Worm (Caenorhabditis elegans): ENCODE measurements around the gene C33G3.5.

C33G3.5 gene

ce11 chrX:14069528-14069927 is 8.9 kb downstream of the C33G3.5 start:
- TF ChIP-seq ama-1 (optimal IDR thresholded peaks at IDR 0.05) (no peak), fkh-8 (tag; optimal IDR thresholded peaks at IDR 0.05) (no peak), mef-2 (tag; optimal IDR thresholded peaks at IDR 0.05) (no peak), blmp-1 (tag; optimal IDR thresholded peaks at IDR 0.05) (peak; percentile 98), ceh-8 (GFP tag; optimal IDR thresholded peaks at IDR 0.05) (no peak), snu-23 (GFP tag; optimal IDR thresholded peaks at IDR 0.05) (no peak), nhr-12 (tag; optimal IDR thresholded peaks at IDR 0.05) (no peak)

ce11 chrX:14067641-14068040 is 10.8 kb downstream of the C33G3.5 start, which contains the start of gene lgc-21:
TSS of gene lgc-21 (minus strand) at chrX:14067984.
- TF ChIP-seq ztf-4 (tag; optimal IDR thresholded peaks at IDR 0.05) (no peak), ets-5 (GFP tag; IDR thresholded peaks at IDR 0.05) (no peak), skn-1 (tag; optimal IDR thresholded peaks at IDR 0.05) (no peak), lin-13 (GFP tag; optimal IDR thresholded peaks at IDR 0.05) (no peak), aha-1 (tag; optimal IDR thresholded peaks at IDR 0.05) (no peak), zag-1 (tag; optimal IDR thresholded peaks at IDR 0.05) (no peak), fkh-8 (tag; optimal IDR thresholded peaks at IDR 0.05) (no peak), unc-62 (GFP tag; optimal IDR thresholded peaks at IDR 0.05) (no peak), snpc-4 (tag; optimal IDR thresholded peaks at IDR 0.05) (no peak), nhr-28 (tag; optimal IDR thresholded peaks at IDR 0.05) (no peak), efl-1 (optimal IDR thresholded peaks at IDR 0.05) (no peak), efl-1 (GFP tag; optimal IDR thresholded peaks at IDR 0.05 in 1 of 2) (no peak), alr-1 (tag; optimal IDR thresholded peaks at IDR 0.05; ENCODE audit: borderline replicate concordance) (no peak), ces-1 (GFP tag; optimal IDR thresholded peaks at IDR 0.05) (no peak), isw-1 (GFP tag; IDR thresholded peaks at IDR 0.05) (no peak), jun-1 (tag; optimal IDR thresholded peaks at IDR 0.05) (no peak), egl-27 (tag; optimal IDR thresholded peaks at IDR 0.05) (no peak), lsy-2 (tag; optimal IDR thresholded peaks at IDR 0.05) (no peak), dsc-1 (tag; optimal IDR thresholded peaks at IDR 0.05) (no peak)

- peak; percentile 90 for TF ChIP-seq nhr-47 (tag; optimal IDR thresholded peaks at IDR 0.05)
- no peak for TF ChIP-seq pag-3 (tag; optimal IDR thresholded peaks at IDR 0.05; ENCODE audit: borderline replicate concordance, insufficient read depth)
- peak; percentile 5 for TF ChIP-seq efl-3 (GFP tag; optimal IDR thresholded peaks at IDR 0.05)
- TF ChIP-seq ceh-88 (GFP tag; IDR thresholded peaks at IDR 0.05) = peak; percentile 66
- no peak for TF ChIP-seq nhr-76 (tag; optimal IDR thresholded peaks at IDR 0.05)
- no peak for TF ChIP-seq ets-5 (GFP tag; IDR thresholded peaks at IDR 0.05)
- no peak for TF ChIP-seq nhr-12 (tag; optimal IDR thresholded peaks at IDR 0.05)
- TF ChIP-seq isw-1 (GFP tag; IDR thresholded peaks at IDR 0.05) = peak; percentile 50
- TF ChIP-seq pqm-1 (tag; optimal IDR thresholded peaks at IDR 0.05) = no peak
- peak; percentile 87 for TF ChIP-seq fos-1 (tag; optimal IDR thresholded peaks at IDR 0.05)
- peak; percentile 87 for TF ChIP-seq nhr-90 (tag; optimal IDR thresholded peaks at IDR 0.05; ENCODE audit: poor library complexity)
- TF ChIP-seq lsy-2 (tag; optimal IDR thresholded peaks at IDR 0.05) = peak; percentile 82 to 85
- peak in 2 of 3 experiments; percentile 37 to 49 for TF ChIP-seq dpl-1 (GFP tag; optimal IDR thresholded peaks at IDR 0.05)
- peak; percentile 78 for TF ChIP-seq nhr-85 (tag)
- peak; percentile 42 for TF ChIP-seq nhr-237 (tag; optimal IDR thresholded peaks at IDR 0.05)
- TF ChIP-seq aha-1 (tag; optimal IDR thresholded peaks at IDR 0.05) = peak; percentile 9
- peak in 2 of 6 experiments; percentile 36 to 60 for TF ChIP-seq elt-3 (tag; optimal IDR thresholded peaks at IDR 0.05)
- peak; percentile 36 for TF ChIP-seq C04F5.9 (tag; optimal IDR thresholded peaks at IDR 0.05)
- peak; percentile 90 for TF ChIP-seq nhr-20 (tag; optimal IDR thresholded peaks at IDR 0.05)
- peak; percentile 58 for TF ChIP-seq hpl-2 (GFP tag; optimal IDR thresholded peaks at IDR 0.05)
- peak; percentile 91 for TF ChIP-seq swsn-7 (tag; optimal IDR thresholded peaks at IDR 0.05)
- no peak for TF ChIP-seq nhr-28 (tag; optimal IDR thresholded peaks at IDR 0.05)
- TF ChIP-seq unc-30 (tag; optimal IDR thresholded peaks at IDR 0.05) = no peak
- no peak for TF ChIP-seq hlh-4 (tag; optimal IDR thresholded peaks at IDR 0.05)
- peak; percentile 81 for TF ChIP-seq egl-13 (tag; optimal IDR thresholded peaks at IDR 0.05)
- TF ChIP-seq ceh-90 (tag; optimal IDR thresholded peaks at IDR 0.05) = no peak
- TF ChIP-seq lin-39 (tag; optimal IDR thresholded peaks at IDR 0.05) = peak; percentile 50
- peak; percentile 91 for TF ChIP-seq nhr-19 (GFP tag; conservative IDR thresholded peaks at IDR 0.05)
- peak; percentile 39 for TF ChIP-seq blmp-1 (tag; optimal IDR thresholded peaks at IDR 0.05)
- TF ChIP-seq efl-1 (optimal IDR thresholded peaks at IDR 0.05) = peak; percentile 54 to 64
- peak; percentile 7 to 94 for TF ChIP-seq efl-1 (GFP tag; optimal IDR thresholded peaks at IDR 0.05 in 1 of 2)
- peak; percentile 96 for TF ChIP-seq snu-23 (GFP tag; optimal IDR thresholded peaks at IDR 0.05)
- TF ChIP-seq nhr-84 (tag; optimal IDR thresholded peaks at IDR 0.05) = no peak
- peak; percentile 4 for TF ChIP-seq F16B12.6 (tag; optimal IDR thresholded peaks at IDR 0.05)
- TF ChIP-seq tbx-2 (tag; optimal IDR thresholded peaks at IDR 0.05) = peak; percentile 89
Measured at ce11 chrX:14063830-14064229, 14.6 kb downstream of the C33G3.5 start.

All from whole organism, L1 larva.